Worm (Caenorhabditis elegans) whole organism, L3 larva: ENCODE results near the gene clec-161.

Source experiments
- daf-12 ChIP-seq: fragments of 150-350 bp; optimal IDR thresholded peaks from 2 replicates; lab custom pipeline; 2014; ENCODE audit warnings: missing biosample characterization, missing genetic modification reagents, missing genetic modification characterization
- egl-27 ChIP-seq: sonication (generic microtip); optimal IDR thresholded peaks from 4 replicates; lab custom pipeline; 2017; ENCODE audit warnings: missing biosample characterization, missing genetic modification reagents, missing genetic modification characterization
- elt-2 ChIP-seq: sonication (generic microtip); optimal IDR thresholded peaks from 2 replicates; lab custom pipeline; 2016; ENCODE audit warnings: missing genetic modification reagents, mild to moderate bottlenecking, missing genetic modification characterization, missing compliant biosample characterization
- lin-39 ChIP-seq: fragments of 150-350 bp; optimal IDR thresholded peaks from 2 replicates; lab custom pipeline; 2018; ENCODE audit warnings: missing biosample characterization, missing genetic modification reagents, missing genetic modification characterization
- unc-62 ChIP-seq: fragments of 150-350 bp; sonication (generic microtip); optimal IDR thresholded peaks from 4 replicates; lab custom pipeline; 2014; ENCODE audit warnings: missing biosample characterization, missing genetic modification reagents, missing genetic modification characterization
- ztf-4 ChIP-seq: fragments of 150-350 bp; optimal IDR thresholded peaks from 2 replicates; lab custom pipeline; 2014; ENCODE audit warnings: missing biosample characterization, missing genetic modification characterization

DNA sequence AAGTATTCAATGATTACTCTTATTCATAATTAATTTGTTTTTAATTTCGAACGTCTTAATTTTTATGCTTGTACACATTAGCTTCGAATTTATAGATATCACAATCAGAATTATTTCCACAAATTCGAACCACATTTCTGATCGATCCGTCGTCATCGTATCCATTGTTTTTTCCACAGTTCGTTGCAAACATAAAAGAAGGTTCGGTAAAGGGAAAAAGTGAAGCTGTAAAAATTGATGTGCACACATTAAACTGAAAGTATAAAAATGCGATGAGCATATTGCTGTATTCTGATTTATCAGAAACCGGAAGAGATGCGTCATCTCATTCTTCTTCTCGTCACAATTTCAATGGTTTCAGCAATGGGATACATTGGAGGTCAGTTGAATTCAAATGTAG lies 11.5 kb downstream of the clec-161 start, which contains the start of gene C48B4.12:
- TF ChIP-seq elt-2 (tag; lab: Kevin White, UChicago) = no peak
- no peak for TF ChIP-seq ztf-4
- TF ChIP-seq daf-12 = no peak
- TF ChIP-seq unc-62 (GFP tag; lab: Kevin White, UChicago) = no peak
- no peak for TF ChIP-seq egl-27 (tag; lab: Kevin White, UChicago)
- no peak for TF ChIP-seq lin-39
